Worm (Caenorhabditis elegans) whole organism, L1 larva: Measurements from ENCODE around the gene crn-6.

Experiments used
- C04F5.9 ChIP-seq: sonication (generic microtip); optimal IDR thresholded peaks from 2 replicates; lab custom pipeline; 2016; ENCODE audit warnings: missing genetic modification characterization, missing compliant biosample characterization
- C16A3.4 ChIP-seq: fragments of 150-350 bp; optimal IDR thresholded peaks from 2 replicates; lab custom pipeline; 2014; ENCODE audit warnings: missing biosample characterization, missing genetic modification characterization
- Y116A8C.19 ChIP-seq: sonication (generic microtip); optimal IDR thresholded peaks from 2 replicates; lab custom pipeline; 2016; ENCODE audit warnings: missing compliant biosample characterization, missing genetic modification characterization, borderline replicate concordance
- aha-1 ChIP-seq: fragments of 150-350 bp; optimal IDR thresholded peaks from 2 replicates; lab custom pipeline; 2014; ENCODE audit warnings: missing biosample characterization, missing genetic modification characterization
- aly-2 ChIP-seq: fragments of 150-350 bp; optimal IDR thresholded peaks from 2 replicates; lab custom pipeline; 2014; ENCODE audit warnings: missing biosample characterization, missing genetic modification characterization
- blmp-1 ChIP-seq: fragments of 150-350 bp; optimal IDR thresholded peaks from 2 replicates; lab custom pipeline; 2014; ENCODE audit warnings: missing biosample characterization, missing genetic modification characterization
- ceh-63 ChIP-seq: fragments of 200-800 bp; sonication (Bioruptor generic); optimal IDR thresholded peaks from 2 replicates; lab custom pipeline; 2018; ENCODE audit warnings: mild to moderate bottlenecking, missing genetic modification characterization, missing compliant biosample characterization
- ceh-8 ChIP-seq: fragments of 200-800 bp; sonication (Bioruptor generic); optimal IDR thresholded peaks from 2 replicates; lab custom pipeline; 2018; ENCODE audit warnings: mild to moderate bottlenecking, missing genetic modification characterization, moderate library complexity, missing compliant biosample characterization
- dpl-1 ChIP-seq, 3 experiments: fragments of 150-350 bp in 2 of 3; sonication (generic microtip) in 1 of 3; optimal IDR thresholded peaks; 2 replicates each; lab custom pipeline; 2014 to 2017; ENCODE audit warnings: missing biosample characterization in 3 of 3, missing genetic modification characterization in 3 of 3, missing genetic modification reagents in 3 of 3
- dsc-1 ChIP-seq: sonication (generic microtip); optimal IDR thresholded peaks from 2 replicates; lab custom pipeline; 2016; ENCODE audit warnings: mild to moderate bottlenecking, missing genetic modification characterization, missing compliant biosample characterization
- efl-3 ChIP-seq: fragments of 200-800 bp; sonication (Bioruptor generic); optimal IDR thresholded peaks from 2 replicates; lab custom pipeline; 2018; ENCODE audit warnings: mild to moderate bottlenecking, missing genetic modification characterization, missing compliant biosample characterization
- egl-13 ChIP-seq: sonication (generic microtip); optimal IDR thresholded peaks from 2 replicates; lab custom pipeline; 2016; ENCODE audit warnings: missing genotype, missing genetic modification reagents, missing genetic modification characterization, missing compliant biosample characterization
- ets-5 ChIP-seq: fragments of 200-800 bp; sonication (Bioruptor generic); IDR thresholded peaks from 2 replicates; pipeline ENCODE4 v1.3.6; 2022; ENCODE audit warnings: missing genetic modification characterization, missing compliant biosample characterization
- fkh-4 ChIP-seq: sonication (generic microtip); optimal IDR thresholded peaks from 2 replicates; lab custom pipeline; 2016; ENCODE audit warnings: missing compliant biosample characterization, missing genetic modification characterization, borderline replicate concordance
- fos-1 ChIP-seq: fragments of 150-350 bp; optimal IDR thresholded peaks from 2 replicates; lab custom pipeline; 2014; ENCODE audit warnings: missing biosample characterization, missing genetic modification characterization
- grh-1 ChIP-seq: fragments of 200-800 bp; sonication (Bioruptor generic); IDR thresholded peaks from 2 replicates; pipeline ENCODE4 v1.3.6; 2022; ENCODE audit warnings: missing genetic modification reagents, missing genetic modification characterization, missing compliant biosample characterization
- hlh-4 ChIP-seq: sonication (generic microtip); optimal IDR thresholded peaks from 2 replicates; lab custom pipeline; 2016; ENCODE audit warnings: mild to moderate bottlenecking, missing genetic modification characterization, missing compliant biosample characterization
- hpl-2 ChIP-seq: fragments of 150-350 bp; optimal IDR thresholded peaks from 2 replicates; lab custom pipeline; 2014; ENCODE audit warnings: missing biosample characterization, missing genetic modification reagents, missing genetic modification characterization
- irx-1 ChIP-seq: sonication (generic microtip); optimal IDR thresholded peaks from 2 replicates; lab custom pipeline; 2016; ENCODE audit warnings: missing genetic modification characterization, missing compliant biosample characterization
- isw-1 ChIP-seq: fragments of 200-800 bp; sonication (Bioruptor generic); IDR thresholded peaks from 2 replicates; pipeline ENCODE4 v1.3.6; 2022; ENCODE audit warnings: missing genetic modification characterization, missing compliant biosample characterization
- jun-1 ChIP-seq: fragments of 150-350 bp; optimal IDR thresholded peaks from 2 replicates; lab custom pipeline; 2014; ENCODE audit warnings: missing biosample characterization, missing genetic modification reagents, missing genetic modification characterization
- lin-13 ChIP-seq: fragments of 150-350 bp; optimal IDR thresholded peaks from 2 replicates; lab custom pipeline; 2014; ENCODE audit warnings: missing biosample characterization, missing genetic modification reagents, missing genetic modification characterization
- lin-14 ChIP-seq: fragments of 200-800 bp; sonication (Bioruptor generic); optimal IDR thresholded peaks from 2 replicates; lab custom pipeline; 2018; ENCODE audit warnings: mild to moderate bottlenecking, missing genetic modification characterization, moderate library complexity, missing compliant biosample characterization
- lin-35 ChIP-seq, 2 experiments: fragments of 150-350 bp; optimal IDR thresholded peaks; 2 replicates each; lab custom pipeline; 2014; ENCODE audit warnings: missing biosample characterization in 2 of 2, missing genetic modification characterization in 2 of 2, missing genetic modification reagents in 2 of 2
- lir-3 ChIP-seq: sonication (generic microtip); optimal IDR thresholded peaks from 2 replicates; lab custom pipeline; 2016; ENCODE audit warnings: mild to moderate bottlenecking, missing genetic modification characterization, moderate library complexity, missing compliant biosample characterization; ENCODE audit not compliant: poor library complexity
- mdl-1 ChIP-seq, 2 experiments: fragments of 150-350 bp; optimal IDR thresholded peaks; 2 replicates each; lab custom pipeline; 2014 to 2017; ENCODE audit warnings: missing biosample characterization in 2 of 2, missing genetic modification characterization in 2 of 2, inconsistent platforms in 1 of 2
- nhr-11 ChIP-seq: fragments of 150-350 bp; optimal IDR thresholded peaks from 2 replicates; lab custom pipeline; 2014; ENCODE audit warnings: missing biosample characterization, missing genetic modification characterization
- nhr-237 ChIP-seq: fragments of 150-350 bp; optimal IDR thresholded peaks from 2 replicates; lab custom pipeline; 2014; ENCODE audit warnings: missing biosample characterization, missing genetic modification characterization
- nhr-28 ChIP-seq: fragments of 150-350 bp; optimal IDR thresholded peaks from 2 replicates; lab custom pipeline; 2014; ENCODE audit warnings: missing biosample characterization, missing genetic modification characterization
- nhr-71 ChIP-seq: sonication (generic microtip); optimal IDR thresholded peaks from 2 replicates; lab custom pipeline; 2016; ENCODE audit warnings: mild to moderate bottlenecking, missing genetic modification characterization, moderate library complexity, missing compliant biosample characterization
- nhr-76 ChIP-seq: sonication (generic microtip); optimal IDR thresholded peaks from 2 replicates; lab custom pipeline; 2017; ENCODE audit warnings: missing biosample characterization, missing genetic modification characterization
- nhr-77 ChIP-seq: fragments of 150-350 bp; optimal IDR thresholded peaks from 2 replicates; lab custom pipeline; 2014; ENCODE audit warnings: missing biosample characterization, missing genetic modification characterization
- nhr-84 ChIP-seq: sonication (generic microtip); optimal IDR thresholded peaks from 2 replicates; lab custom pipeline; 2017; ENCODE audit warnings: missing biosample characterization, missing genetic modification characterization
- nhr-85 ChIP-seq: sonication (generic microtip); peaks from one replicate; lab custom pipeline; 2016; ENCODE audit warnings: missing genetic modification characterization, inconsistent platforms, missing compliant biosample characterization
- nhr-90 ChIP-seq: sonication (generic microtip); optimal IDR thresholded peaks from 2 replicates; lab custom pipeline; 2016; ENCODE audit warnings: mild to moderate bottlenecking, missing genetic modification characterization, missing compliant biosample characterization; ENCODE audit not compliant: poor library complexity
- pag-3 ChIP-seq: sonication (generic microtip); optimal IDR thresholded peaks from 2 replicates; lab custom pipeline; 2017; ENCODE audit warnings: missing genetic modification characterization, mild to moderate bottlenecking, missing compliant biosample characterization, antibody characterized with exemption, borderline replicate concordance; ENCODE audit not compliant: insufficient read depth
- pax-3 ChIP-seq: fragments of 200-800 bp; sonication (Bioruptor generic); optimal IDR thresholded peaks from 2 replicates; lab custom pipeline; 2018; ENCODE audit warnings: mild to moderate bottlenecking, missing genetic modification characterization, moderate library complexity, missing compliant biosample characterization
- rnt-1 ChIP-seq: sonication (generic microtip); optimal IDR thresholded peaks from 2 replicates; lab custom pipeline; 2016; ENCODE audit warnings: mild to moderate bottlenecking, missing genetic modification characterization, moderate library complexity, missing compliant biosample characterization
- skn-1 ChIP-seq: fragments of 150-350 bp; optimal IDR thresholded peaks from 2 replicates; lab custom pipeline; 2014; ENCODE audit warnings: missing biosample characterization, missing genetic modification characterization
- snu-23 ChIP-seq: sonication (generic microtip); optimal IDR thresholded peaks from 2 replicates; lab custom pipeline; 2016; ENCODE audit warnings: missing genetic modification characterization, missing compliant biosample characterization
- sox-4 ChIP-seq: sonication (generic microtip); optimal IDR thresholded peaks from 2 replicates; lab custom pipeline; 2016; ENCODE audit warnings: missing genetic modification characterization, missing compliant biosample characterization
- tbx-2 ChIP-seq: sonication (generic microtip); optimal IDR thresholded peaks from 2 replicates; lab custom pipeline; 2016; ENCODE audit warnings: missing genetic modification characterization, missing compliant biosample characterization
- tlp-1 ChIP-seq: fragments of 150-350 bp; optimal IDR thresholded peaks from 2 replicates; lab custom pipeline; 2014; ENCODE audit warnings: missing biosample characterization, missing genetic modification characterization
- unc-130 ChIP-seq: fragments of 150-350 bp; optimal IDR thresholded peaks from 2 replicates; lab custom pipeline; 2017; ENCODE audit warnings: missing biosample characterization, missing genetic modification characterization, inconsistent platforms
- unc-98 ChIP-seq: fragments of 200-800 bp; sonication (Bioruptor generic); IDR thresholded peaks from 2 replicates; pipeline ENCODE4 v1.3.6; 2022; ENCODE audit warnings: missing genetic modification characterization, missing compliant biosample characterization
- xbp-1 ChIP-seq: sonication (generic microtip); optimal IDR thresholded peaks from 2 replicates; lab custom pipeline; 2016; ENCODE audit warnings: missing genetic modification characterization, missing compliant biosample characterization
- ztf-11 ChIP-seq, 2 experiments: sonication (generic microtip); optimal IDR thresholded peaks; 2 replicates each; lab custom pipeline; 2016 to 2017; ENCODE audit warnings: missing genetic modification characterization in 2 of 2, missing biosample characterization in 1 of 2, missing compliant biosample characterization in 1 of 2

Gene crn-6

DNA sequence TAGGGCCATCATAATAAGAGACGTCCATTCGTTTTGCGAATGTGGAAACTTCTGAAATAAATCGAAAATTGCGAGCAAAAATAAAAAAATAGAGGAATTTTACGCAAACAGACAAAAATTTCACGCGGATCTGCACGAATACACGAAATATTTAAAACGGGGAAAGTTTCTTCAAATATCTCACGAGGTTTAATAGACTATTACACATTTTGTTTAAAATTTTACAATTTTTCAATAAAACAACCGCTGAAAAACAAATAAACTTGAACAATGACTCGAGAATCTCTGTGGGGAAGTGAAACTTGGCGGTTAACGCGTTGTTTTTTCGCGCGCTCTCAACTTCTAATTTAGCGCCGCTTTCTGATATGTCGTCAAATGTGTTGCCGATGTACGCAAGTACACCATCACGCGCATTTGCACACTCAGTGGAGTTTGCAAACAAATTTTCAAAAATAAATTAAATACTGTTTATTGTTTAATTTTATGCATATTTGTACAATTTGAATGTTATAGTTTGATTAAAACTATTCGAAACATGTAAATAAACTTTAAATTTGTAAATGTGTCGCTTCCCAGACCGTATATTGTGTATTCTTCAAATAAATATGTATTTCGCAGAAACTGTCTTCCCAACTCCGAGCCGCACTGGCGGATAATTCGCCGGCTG is 26.2 kb downstream of the crn-6 start, which contains the start of the genes gpr-2 and rgr-1 (continued):
- TF ChIP-seq nhr-85 (tag; lab: Kevin White, UChicago) (peak; percentile 73), egl-13 (tag; lab: Kevin White, UChicago) (no peak)

DNA sequence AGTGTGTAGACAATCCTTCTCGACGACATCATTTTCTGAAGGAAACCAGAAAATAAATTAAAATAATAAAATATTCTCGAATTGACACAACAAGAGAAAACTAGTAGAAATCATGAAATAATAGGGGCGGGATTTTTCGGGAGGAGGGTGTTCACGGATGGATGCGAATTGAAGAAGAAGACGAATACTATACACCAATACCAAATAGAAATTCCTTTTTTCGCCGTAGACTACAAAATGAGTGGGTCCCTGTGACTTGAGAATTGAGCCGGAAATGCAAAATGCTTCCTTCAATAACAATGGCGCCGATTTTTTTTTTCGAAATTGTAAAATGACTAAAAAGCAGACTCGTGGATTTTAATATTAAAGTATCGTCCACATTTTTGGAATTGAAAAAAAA is 34.0 kb downstream of the crn-6 start, which contains the start of gene nlp-48:
TSS of gene nlp-48 (minus strand) at position 101 of the 400 bp plus-strand sequence.
- TF ChIP-seq Y116A8C.19 (tag; lab: Kevin White, UChicago) (no peak), ceh-63 (GFP tag; lab: Kevin White, UChicago) (no peak), pag-3 (no peak), unc-98 (GFP tag; lab: Robert Waterston, UW) (no peak), nhr-76 (tag; lab: Kevin White, UChicago) (no peak), hlh-4 (tag; lab: Kevin White, UChicago) (no peak), nhr-11 (tag; lab: Kevin White, UChicago) (no peak), grh-1 (GFP tag; lab: Robert Waterston, UW) (no peak), ceh-8 (GFP tag; lab: Kevin White, UChicago) (no peak), tlp-1 (tag; lab: Kevin White, UChicago) (no peak), sox-4 (tag; lab: Kevin White, UChicago) (no peak), isw-1 (GFP tag; lab: Robert Waterston, UW) (no peak), ztf-11 (tag; optimal IDR thresholded peaks at IDR 0.05; lab: Kevin White, UChicago) (no peak), fkh-4 (tag; lab: Kevin White, UChicago) (no peak), jun-1 (no peak), aha-1 (tag; lab: Kevin White, UChicago) (no peak), dpl-1 (GFP tag; optimal IDR thresholded peaks at IDR 0.05; lab: Kevin White, UChicago) (no peak), nhr-28 (tag; lab: Kevin White, UChicago) (no peak), blmp-1 (tag; lab: Kevin White, UChicago) (no peak)

DNA sequence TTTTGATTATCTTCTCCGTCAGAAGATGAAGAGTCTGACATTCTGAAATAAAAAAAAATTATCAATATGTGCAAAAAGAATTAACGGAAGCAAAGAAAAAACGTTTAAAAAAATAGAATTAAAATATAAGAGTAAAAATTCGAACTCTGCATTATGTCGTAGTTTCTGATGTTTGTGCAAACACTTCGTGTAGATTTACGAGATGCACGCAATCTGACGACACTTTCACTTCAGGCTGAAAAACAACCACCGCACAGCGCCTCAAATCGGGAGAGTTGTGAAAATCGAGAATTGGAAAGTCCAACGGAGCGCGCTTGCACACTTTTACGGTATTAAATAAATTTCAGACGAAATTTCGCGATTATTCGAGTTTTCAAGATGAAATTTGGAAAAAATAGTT is 39.5 kb downstream of the crn-6 start, which contains the start of gene T26G10.1:
TSS of gene T26G10.1 (minus strand) at position 42 of the 400 bp plus-strand sequence.
- TF ChIP-seq lin-13 (GFP tag; lab: Kevin White, UChicago) = peak; percentile 48
- no peak for TF ChIP-seq nhr-237 (tag; lab: Kevin White, UChicago)
- peak; percentile 34 for TF ChIP-seq nhr-77
- TF ChIP-seq nhr-84 = no peak
- peak; percentile 79 for TF ChIP-seq xbp-1 (tag; lab: Kevin White, UChicago)
- peak; percentile 70 for TF ChIP-seq irx-1
- TF ChIP-seq jun-1 = peak; percentile 54
- peak; percentile 73 to 77 for TF ChIP-seq lin-35 (GFP tag; optimal IDR thresholded peaks at IDR 0.05; lab: Kevin White, UChicago)
- TF ChIP-seq lin-14 (GFP tag; lab: Kevin White, UChicago) = peak; percentile 82
- peak; percentile 48 for TF ChIP-seq skn-1 (tag; lab: Kevin White, UChicago)
- TF ChIP-seq isw-1 (GFP tag; lab: Robert Waterston, UW) = peak; percentile 91
- TF ChIP-seq lir-3 (tag; lab: Kevin White, UChicago) = peak; percentile 67
- peak; percentile 50 for TF ChIP-seq sox-4 (tag; lab: Kevin White, UChicago)
- no peak for TF ChIP-seq nhr-28 (tag; lab: Kevin White, UChicago)
- TF ChIP-seq nhr-90 (tag; lab: Kevin White, UChicago) = peak; percentile 78
- TF ChIP-seq efl-3 = no peak
- peak; percentile 64 for TF ChIP-seq fos-1 (tag; lab: Kevin White, UChicago)
- peak in 1 of 2 experiments; percentile 38 for TF ChIP-seq ztf-11 (tag; optimal IDR thresholded peaks at IDR 0.05; lab: Kevin White, UChicago)
- TF ChIP-seq dsc-1 (tag; lab: Kevin White, UChicago) = peak; percentile 75
- TF ChIP-seq aly-2 (tag; lab: Kevin White, UChicago) = no peak
- no peak for TF ChIP-seq nhr-11 (tag; lab: Kevin White, UChicago)
- peak; percentile 79 for TF ChIP-seq unc-130
- peak; percentile 89 for TF ChIP-seq nhr-71 (tag; lab: Kevin White, UChicago)
- peak in 1 of 2 experiments; percentile 11 for TF ChIP-seq mdl-1 (tag; optimal IDR thresholded peaks at IDR 0.05; lab: Kevin White, UChicago)
- TF ChIP-seq hpl-2 (GFP tag; lab: Kevin White, UChicago) = no peak
- peak; percentile 79 for TF ChIP-seq rnt-1 (tag; lab: Kevin White, UChicago)
- no peak for TF ChIP-seq ets-5 (GFP tag; lab: Robert Waterston, UW)
- peak; percentile 51 for TF ChIP-seq C16A3.4 (tag; lab: Kevin White, UChicago)
- peak; percentile 87 for TF ChIP-seq nhr-85 (tag; lab: Kevin White, UChicago)
- peak; percentile 45 for TF ChIP-seq pax-3 (tag; lab: Kevin White, UChicago)
- peak; percentile 62 for TF ChIP-seq C04F5.9 (tag; lab: Kevin White, UChicago)
- peak; percentile 80 for TF ChIP-seq tbx-2
- peak; percentile 87 for TF ChIP-seq snu-23 (GFP tag; lab: Kevin White, UChicago)
